Fruit fly (Drosophila melanogaster) whole organism, embryonic: Measurements from ENCODE around the gene CG15549.

Experiments used
- CG10654 ChIP-seq: fragments of 200-800 bp; sonication (Bioruptor generic); optimal IDR thresholded peaks from 2 replicates; lab custom pipeline; 2016; ENCODE audit warnings: missing biosample characterization, missing genetic modification characterization
- CG12219 ChIP-seq: fragments of 200-800 bp; sonication (Bioruptor generic); optimal IDR thresholded peaks from 3 replicates; lab custom pipeline; 2018; ENCODE audit warnings: missing biosample characterization, mild to moderate bottlenecking, missing genetic modification characterization
- CG12236 ChIP-seq: fragments of 200-800 bp; sonication (Bioruptor generic); optimal IDR thresholded peaks from 2 replicates; lab custom pipeline; 2016; ENCODE audit warnings: missing biosample characterization, missing genetic modification characterization
- CG14710 ChIP-seq: fragments of 200-800 bp; sonication (Bioruptor generic); optimal IDR thresholded peaks from 3 replicates; lab custom pipeline; 2019; ENCODE audit warnings: missing biosample characterization, mild to moderate bottlenecking, missing genetic modification characterization, moderate library complexity
- CG15479 ChIP-seq: fragments of 200-800 bp; sonication (Bioruptor generic); optimal IDR thresholded peaks from 3 replicates; lab custom pipeline; 2019; ENCODE audit warnings: missing biosample characterization, mild to moderate bottlenecking, missing genetic modification characterization, moderate library complexity
- CG17568 ChIP-seq: fragments of 200-800 bp; sonication (Bioruptor generic); optimal IDR thresholded peaks from 2 replicates; lab custom pipeline; 2018; ENCODE audit warnings: missing biosample characterization, mild to moderate bottlenecking, missing genetic modification characterization, moderate library complexity
- CG2120 ChIP-seq: fragments of 200-800 bp; sonication (Bioruptor generic); optimal IDR thresholded peaks from 3 replicates; lab custom pipeline; 2016; ENCODE audit warnings: missing biosample characterization, missing genetic modification characterization
- CG2129 ChIP-seq: fragments of 200-800 bp; sonication (Bioruptor generic); IDR thresholded peaks from 2 replicates; pipeline ENCODE4 v1.3.6; 2022; ENCODE audit warnings: missing biosample characterization, missing genetic modification characterization; ENCODE audit not compliant: partially characterized antibody
- CG2712 ChIP-seq: fragments of 200-800 bp; optimal IDR thresholded peaks from 3 replicates; lab custom pipeline; 2019; ENCODE audit warnings: missing biosample characterization, mild to moderate bottlenecking, missing genetic modification characterization, moderate library complexity
- CG34376 ChIP-seq: fragments of 200-800 bp; sonication (Bioruptor generic); optimal IDR thresholded peaks from 2 replicates; lab custom pipeline; 2018; ENCODE audit warnings: missing biosample characterization, mild to moderate bottlenecking, missing genetic modification characterization
- CG6175 ChIP-seq: fragments of 200-800 bp; sonication (Bioruptor generic); IDR thresholded peaks from 3 replicates; pipeline ENCODE4 v1.3.6; 2022; ENCODE audit warnings: missing biosample characterization, missing genetic modification characterization
- CG6654 ChIP-seq: fragments of 200-800 bp; sonication (Bioruptor generic); optimal IDR thresholded peaks from 2 replicates; lab custom pipeline; 2017; ENCODE audit warnings: missing biosample characterization, mild to moderate bottlenecking, missing genetic modification characterization
- CG6683 ChIP-seq: fragments of 200-800 bp; sonication (Bioruptor generic); optimal IDR thresholded peaks from 2 replicates; lab custom pipeline; 2017; ENCODE audit warnings: missing biosample characterization, mild to moderate bottlenecking, missing genetic modification characterization, missing genetic modification reagents
- CG7928 ChIP-seq: fragments of 200-800 bp; sonication (Bioruptor generic); optimal IDR thresholded peaks from 2 replicates; lab custom pipeline; 2017; ENCODE audit warnings: missing biosample characterization, mild to moderate bottlenecking, missing genetic modification characterization
- CG9727 ChIP-seq: fragments of 200-800 bp; sonication (Bioruptor generic); optimal IDR thresholded peaks from 3 replicates; lab custom pipeline; 2017; ENCODE audit warnings: missing biosample characterization, mild to moderate bottlenecking, missing genetic modification characterization
- CG9932 ChIP-seq: fragments of 200-800 bp; sonication (Bioruptor generic); IDR thresholded peaks from 2 replicates; pipeline ENCODE4 v1.3.6; 2022; ENCODE audit warnings: missing biosample characterization, missing genetic modification characterization
- Dbx ChIP-seq: fragments of 200-800 bp; sonication (Bioruptor generic); IDR thresholded peaks from 3 replicates; pipeline ENCODE4 v1.3.6; 2022; ENCODE audit warnings: missing biosample characterization, missing genetic modification characterization
- H15 ChIP-seq: fragments of 200-800 bp; sonication (Bioruptor generic); IDR thresholded peaks from 3 replicates; pipeline ENCODE4 v1.3.6; 2022; ENCODE audit warnings: missing biosample characterization, missing genetic modification characterization
- H2.0 ChIP-seq: fragments of 200-800 bp; sonication (Bioruptor generic); IDR thresholded peaks from 2 replicates; pipeline ENCODE4 v1.3.6; 2022; ENCODE audit warnings: missing biosample characterization, missing genetic modification characterization
- Hr78 ChIP-seq, 2 experiments: fragments of 200-800 bp in 1 of 2; fragments of >200 bp in 1 of 2; sonication (Bioruptor generic) in 1 of 2; optimal IDR thresholded peaks; 2 replicates each; lab custom pipeline; 2017 to 2019; ENCODE audit warnings: missing biosample characterization in 2 of 2, missing genetic modification characterization in 2 of 2, mild to moderate bottlenecking in 1 of 2, moderate library complexity in 1 of 2
- MBD-R2 ChIP-seq: fragments of 200-800 bp; sonication (Bioruptor generic); IDR thresholded peaks from 2 replicates; pipeline ENCODE4 v1.3.6; 2022; ENCODE audit warnings: missing biosample characterization, missing genetic modification characterization
- Opbp ChIP-seq: fragments of 200-800 bp; sonication (Bioruptor generic); IDR thresholded peaks from 3 replicates; pipeline ENCODE4 v1.3.6; 2022; ENCODE audit warnings: missing biosample characterization, missing genetic modification characterization; ENCODE audit not compliant: partially characterized antibody
- Optix ChIP-seq: fragments of 200-800 bp; sonication (Bioruptor generic); IDR thresholded peaks from 3 replicates; pipeline ENCODE4 v1.3.6; 2022; ENCODE audit warnings: missing biosample characterization, missing genetic modification characterization
- Poxn ChIP-seq: fragments of 200-800 bp; sonication (Bioruptor generic); IDR thresholded peaks from 2 replicates; pipeline ENCODE4 v1.3.6; 2022; ENCODE audit warnings: missing biosample characterization, missing genetic modification characterization
- Sox100B ChIP-seq: fragments of 200-800 bp; sonication (Bioruptor generic); optimal IDR thresholded peaks from 3 replicates; lab custom pipeline; 2018; ENCODE audit warnings: missing biosample characterization, mild to moderate bottlenecking, missing genetic modification characterization
- TFAM ChIP-seq: fragments of 200-800 bp; sonication (Bioruptor generic); optimal IDR thresholded peaks from 2 replicates; lab custom pipeline; 2017; ENCODE audit warnings: missing biosample characterization, missing genetic modification characterization, inconsistent platforms
- amos ChIP-seq: fragments of 200-800 bp; sonication (Bioruptor generic); IDR thresholded peaks from 2 replicates; pipeline ENCODE4 v1.3.6; 2022; ENCODE audit warnings: missing biosample characterization, missing genetic modification characterization; ENCODE audit not compliant: partially characterized antibody
- ash1 ChIP-seq: fragments of 200-800 bp; sonication (Bioruptor generic); optimal IDR thresholded peaks from 2 replicates; lab custom pipeline; 2018; ENCODE audit warnings: missing biosample characterization, mild to moderate bottlenecking, missing genetic modification characterization
- cato ChIP-seq: fragments of 200-800 bp; sonication (Bioruptor generic); optimal IDR thresholded peaks from 2 replicates; lab custom pipeline; 2016; ENCODE audit warnings: missing biosample characterization, missing genetic modification characterization, borderline replicate concordance
- cg ChIP-seq: fragments of 200-800 bp; sonication (Bioruptor generic); optimal IDR thresholded peaks from 3 replicates; lab custom pipeline; 2019; ENCODE audit warnings: missing biosample characterization, mild to moderate bottlenecking, missing genetic modification characterization, moderate library complexity
- chinmo ChIP-seq: fragments of 200-800 bp; sonication (Bioruptor generic); IDR thresholded peaks from 4 replicates; pipeline ENCODE4 v1.3.6; 2022; ENCODE audit warnings: missing biosample characterization, missing genetic modification characterization; ENCODE audit not compliant: partially characterized antibody
- chn ChIP-seq: fragments of 200-800 bp; sonication (Bioruptor generic); optimal IDR thresholded peaks from 2 replicates; lab custom pipeline; 2016; ENCODE audit warnings: missing biosample characterization, missing genetic modification characterization
- da ChIP-seq: fragments of 200-800 bp; sonication (Bioruptor generic); optimal IDR thresholded peaks from 2 replicates; lab custom pipeline; 2016; ENCODE audit warnings: missing biosample characterization, missing genetic modification characterization
- dmrt99B ChIP-seq: fragments of 200-800 bp; sonication (Bioruptor generic); optimal IDR thresholded peaks from 2 replicates; lab custom pipeline; 2018; ENCODE audit warnings: missing biosample characterization, mild to moderate bottlenecking, missing genetic modification characterization, moderate library complexity
- ems ChIP-seq: fragments of 200-800 bp; sonication (Bioruptor generic); optimal IDR thresholded peaks from 3 replicates; lab custom pipeline; 2016; ENCODE audit warnings: missing biosample characterization, missing genetic modification characterization
- esg ChIP-seq: fragments of 200-800 bp; sonication (Bioruptor generic); conservative IDR thresholded peaks from 2 replicates; pipeline ENCODE4 v1.3.6; 2022; ENCODE audit warnings: missing biosample characterization, missing genetic modification characterization
- fd64A ChIP-seq: fragments of 200-800 bp; sonication (Bioruptor generic); optimal IDR thresholded peaks from 3 replicates; lab custom pipeline; 2018; ENCODE audit warnings: missing biosample characterization, mild to moderate bottlenecking, missing genetic modification characterization
- h ChIP-seq: fragments of >200 bp; optimal IDR thresholded peaks from 2 replicates; lab custom pipeline; 2017
- her ChIP-seq: fragments of 200-800 bp; sonication (Bioruptor generic); optimal IDR thresholded peaks from 2 replicates; lab custom pipeline; 2016; ENCODE audit warnings: missing biosample characterization, missing genetic modification characterization
- kay ChIP-seq: fragments of 200-800 bp; sonication (Bioruptor generic); optimal IDR thresholded peaks from 2 replicates; lab custom pipeline; 2016; ENCODE audit warnings: missing biosample characterization, missing genetic modification characterization
- lmd ChIP-seq: fragments of 200-800 bp; sonication (Bioruptor generic); IDR thresholded peaks from 2 replicates; pipeline ENCODE4 v1.3.6; 2022; ENCODE audit warnings: missing biosample characterization, missing genetic modification characterization
- maf-S ChIP-seq: fragments of 200-800 bp; sonication (Bioruptor generic); optimal IDR thresholded peaks from 2 replicates; lab custom pipeline; 2016; ENCODE audit warnings: missing biosample characterization, missing genetic modification characterization
- mld ChIP-seq: fragments of 200-800 bp; sonication (Bioruptor generic); IDR thresholded peaks from 3 replicates; pipeline ENCODE4 v1.3.6; 2022; ENCODE audit warnings: missing biosample characterization, missing genetic modification characterization; ENCODE audit not compliant: partially characterized antibody
- onecut ChIP-seq: fragments of 200-800 bp; sonication (Bioruptor generic); IDR thresholded peaks from 2 replicates; pipeline ENCODE4 v1.3.6; 2022; ENCODE audit warnings: missing biosample characterization, missing genetic modification characterization
- salm ChIP-seq: fragments of 200-800 bp; sonication (Bioruptor generic); optimal IDR thresholded peaks from 2 replicates; lab custom pipeline; 2018; ENCODE audit warnings: missing biosample characterization, mild to moderate bottlenecking, missing genetic modification characterization
- schlank ChIP-seq: fragments of 200-800 bp; sonication (Bioruptor generic); optimal IDR thresholded peaks from 2 replicates; lab custom pipeline; 2018; ENCODE audit warnings: missing biosample characterization, mild to moderate bottlenecking, missing genetic modification characterization
- sr ChIP-seq: fragments of 200-800 bp; sonication (Bioruptor generic); IDR thresholded peaks from 3 replicates; pipeline ENCODE4 v1.3.6; 2022; ENCODE audit warnings: missing biosample characterization, missing genetic modification characterization
- ttk ChIP-seq: fragments of 200-800 bp; sonication (Bioruptor generic); IDR thresholded peaks from 2 replicates; pipeline ENCODE4 v2.1.2; 2022; ENCODE audit warnings: missing biosample characterization, missing genetic modification characterization
- tup ChIP-seq: fragments of 200-800 bp; sonication (Bioruptor generic); optimal IDR thresholded peaks from 2 replicates; lab custom pipeline; 2016; ENCODE audit warnings: missing biosample characterization, mild to moderate bottlenecking, missing genetic modification characterization, moderate library complexity
- twi ChIP-seq: fragments of 200-800 bp; optimal IDR thresholded peaks from 2 replicates; lab custom pipeline; 2019; ENCODE audit warnings: missing biosample characterization, mild to moderate bottlenecking, missing genetic modification characterization, moderate library complexity

The CG15549 gene

dm6 chr3R:30888550-30889259 is 47.6 kb downstream of the CG15549 start, which contains the start of gene Sap-r (continued):
- TF ChIP-seq chn (no peak), CG6654 (GFP tag; lab: Kevin White, UChicago) (no peak), twi (tag; lab: Kevin White, UChicago) (no peak), MBD-R2 (GFP tag; lab: Robert Waterston, UW) (peak; percentile 52), TFAM (no peak), H2.0 (no peak), Optix (GFP tag; lab: Robert Waterston, UW) (no peak), kay (GFP tag; lab: Kevin White, UChicago) (no peak), CG6175 (GFP tag; lab: Robert Waterston, UW) (no peak), CG2129 (0 out of 2 replicates have a peak, but pooled peaks have one; percentile 28), ttk (GFP tag; lab: Robert Waterston, UW) (no peak), h (lab: Kevin White, UChicago) (no peak), Opbp (GFP tag; lab: Robert Waterston, UW) (peak; percentile 83), CG6683 (no peak), ash1 (no peak), CG7928 (no peak), mld (GFP tag; lab: Robert Waterston, UW) (no peak), ems (GFP tag; lab: Kevin White, UChicago) (peak; percentile 11), Sox100B (GFP tag; lab: Kevin White, UChicago) (no peak), cg (GFP tag; lab: Kevin White, UChicago) (no peak), CG17568 (GFP tag; lab: Kevin White, UChicago) (no peak), CG2120 (peak; percentile 31), Poxn (no peak), lmd (GFP tag; lab: Robert Waterston, UW) (no peak), amos (GFP tag; lab: Robert Waterston, UW) (peak; percentile 90), CG12219 (GFP tag; lab: Kevin White, UChicago) (no peak), CG2712 (tag; lab: Kevin White, UChicago) (peak; percentile 62), H15 (no peak), Dbx (GFP tag; lab: Robert Waterston, UW) (0 out of 3 replicates have a peak, but pooled peaks have one; percentile 31), chinmo (GFP tag; lab: Robert Waterston, UW) (peak; percentile 88; the same call in 2 of the 4 replicates), fd64A (GFP tag; lab: Kevin White, UChicago) (no peak), CG14710 (tag; lab: Kevin White, UChicago) (peak; percentile 88), schlank (tag; lab: Kevin White, UChicago) (no peak), CG9932 (GFP tag; lab: Robert Waterston, UW) (peak; percentile 49; the same call in 1 of the 2 replicates), CG34376 (GFP tag; lab: Kevin White, UChicago) (peak; percentile 8), dmrt99B (tag; lab: Kevin White, UChicago) (no peak), cato (GFP tag; lab: Kevin White, UChicago) (no peak), CG15479 (GFP tag; lab: Kevin White, UChicago) (no peak), esg (GFP tag; lab: Robert Waterston, UW) (no peak), onecut (GFP tag; lab: Robert Waterston, UW) (no peak), CG9727 (GFP tag; lab: Kevin White, UChicago) (no peak), CG12236 (no peak), tup (GFP tag; lab: Kevin White, UChicago) (no peak), CG10654 (GFP tag; lab: Kevin White, UChicago) (no peak), salm (tag; lab: Kevin White, UChicago) (no peak), da (GFP tag; lab: Kevin White, UChicago) (no peak), sr (no peak), her (GFP tag; lab: Kevin White, UChicago) (no peak), Hr78 (GFP tag; optimal IDR thresholded peaks at IDR 0.05; lab: Kevin White, UChicago) (no peak), maf-S (GFP tag; lab: Kevin White, UChicago) (peak; percentile 23)
